Fruit fly (Drosophila melanogaster): ENCODE results near the gene Adi1.

- TF ChIP-seq bab1 (GFP tag; optimal IDR thresholded peaks at IDR 0.05) (peak; percentile 33), toe (GFP tag; optimal IDR thresholded peaks at IDR 0.05) (no peak), CG5204 (GFP tag; optimal IDR thresholded peaks at IDR 0.05) (no peak)
Measured at dm6 chr3L:10663190-10663763, at the start of gene Adi1.
